Fruit fly (Drosophila melanogaster): Measurements from ENCODE around the gene CG12288.

The CG12288 gene

dm6 chr2L:16887660-16888573, 14.1 kb downstream of the CG12288 start, which contains the start of the genes osi and tweek (continued):
- TF ChIP-seq CG11093 (GFP tag; IDR thresholded peaks at IDR 0.05) (no peak), CG13123 (GFP tag; optimal IDR thresholded peaks at IDR 0.05) (peak; percentile 5), da (GFP tag; optimal IDR thresholded peaks at IDR 0.05) (peak; percentile 4), croc (GFP tag; conservative IDR thresholded peaks at IDR 0.05) (no peak; the same call in 2 of the 3 replicates), CG3726 (GFP tag; IDR thresholded peaks at IDR 0.05) (no peak), CG16815 (GFP tag; optimal IDR thresholded peaks at IDR 0.05) (peak; percentile 83), CG2712 (tag; optimal IDR thresholded peaks at IDR 0.05) (no peak), CG15601 (tag; optimal IDR thresholded peaks at IDR 0.05) (no peak), hth (optimal IDR thresholded peaks at IDR 0.05) (no peak), stwl (tag; optimal IDR thresholded peaks at IDR 0.05) (peak; percentile 34), Scr (GFP tag; IDR thresholded peaks at IDR 0.05; ENCODE audit: partially characterized antibody) (peak; percentile 91), CG33557 (GFP tag; optimal IDR thresholded peaks at IDR 0.05) (peak; percentile 26), D19A (tag; optimal IDR thresholded peaks at IDR 0.05) (no peak), Ptx1 (GFP tag; IDR thresholded peaks at IDR 0.05) (peak; percentile 61), ssp (GFP tag; IDR thresholded peaks at IDR 0.05) (peak; percentile 40), CG42726 (GFP tag; IDR thresholded peaks at IDR 0.05; ENCODE audit: partially characterized antibody) (peak; percentile 95), CG33213 (GFP tag; optimal IDR thresholded peaks at IDR 0.05) (peak; percentile 14), CG2199 (GFP tag; IDR thresholded peaks at IDR 0.05) (peak; percentile 12; the same call in 1 of the 3 replicates), Nf-YC (tag; optimal IDR thresholded peaks at IDR 0.05) (no peak), sug (tag; optimal IDR thresholded peaks at IDR 0.05) (peak; percentile 57), Drgx (GFP tag; IDR thresholded peaks at IDR 0.05) (no peak), CG1233 (GFP tag; optimal IDR thresholded peaks at IDR 0.05) (no peak), CG3847 (GFP tag; IDR thresholded peaks at IDR 0.05) (peak; percentile 70), exex (tag; optimal IDR thresholded peaks at IDR 0.05) (no peak), bsh (GFP tag; optimal IDR thresholded peaks at IDR 0.05) (no peak), crol (GFP tag; IDR thresholded peaks at IDR 0.05) (no peak), chm (GFP tag; IDR thresholded peaks at IDR 0.05) (no peak), sima (GFP tag; optimal IDR thresholded peaks at IDR 0.05) (no peak), CG12155 (GFP tag; optimal IDR thresholded peaks at IDR 0.05) (peak; percentile 76), CG34224 (GFP tag; IDR thresholded peaks at IDR 0.05; ENCODE audit: partially characterized antibody) (peak; percentile 75), CG8765 (GFP tag; IDR thresholded peaks at IDR 0.05) (no peak), CG1832 (GFP tag; optimal IDR thresholded peaks at IDR 0.05) (no peak), dm (GFP tag; optimal IDR thresholded peaks at IDR 0.05) (peak; percentile 47), sna (GFP tag; IDR thresholded peaks at IDR 0.05; ENCODE audit: partially characterized antibody) (peak; percentile 82), toy (GFP tag; IDR thresholded peaks at IDR 0.05) (no peak), CG2120 (GFP tag; optimal IDR thresholded peaks at IDR 0.05) (peak; percentile 83), tup (GFP tag; optimal IDR thresholded peaks at IDR 0.05) (no peak), CG13894 (tag; optimal IDR thresholded peaks at IDR 0.05) (no peak), onecut (GFP tag; IDR thresholded peaks at IDR 0.05) (no peak), HmgD (GFP tag; optimal IDR thresholded peaks at IDR 0.05) (no peak), CG8089 (GFP tag; optimal IDR thresholded peaks at IDR 0.05) (peak; percentile 12), CG4854 (GFP tag; optimal IDR thresholded peaks at IDR 0.05) (no peak), Side (GFP tag; optimal IDR thresholded peaks at IDR 0.05) (no peak), Hr39 (optimal IDR thresholded peaks at IDR 0.05) (no peak), CG15073 (GFP tag; optimal IDR thresholded peaks at IDR 0.05) (peak; percentile 16), bbx (GFP tag; IDR thresholded peaks at IDR 0.05; ENCODE audit: partially characterized antibody) (peak; percentile 90), trh (GFP tag; optimal IDR thresholded peaks at IDR 0.05) (peak; percentile 47), ac (GFP tag; optimal IDR thresholded peaks at IDR 0.05) (no peak), CG10147 (GFP tag; optimal IDR thresholded peaks at IDR 0.05) (no peak), CG18476 (GFP tag; optimal IDR thresholded peaks at IDR 0.05) (peak; percentile 35)

Measured in whole organism, embryonic.